Fruit fly (Drosophila melanogaster) whole organism, wandering third instar larva: ENCODE data around the gene CG18478.
"Not testable (repeated sequence)": the region's sequence is repeated elsewhere in the genome, so short reads cannot be mapped to it uniquely, and the experiment has no call there.

Source experiments
- Abd-B ChIP-seq: fragments of >200 bp; optimal IDR thresholded peaks from 2 replicates; lab custom pipeline; 2017; ENCODE audit warnings: missing biosample characterization, missing genetic modification characterization
- CG9705 ChIP-seq: fragments of 200-800 bp; sonication (Bioruptor generic); optimal IDR thresholded peaks from 2 replicates; lab custom pipeline; 2018; ENCODE audit warnings: missing biosample characterization, mild to moderate bottlenecking, missing genetic modification characterization
- GATAd ChIP-seq: sonication (Bioruptor generic); optimal IDR thresholded peaks from 2 replicates; lab custom pipeline; 2016; ENCODE audit warnings: missing biosample characterization, missing genetic modification characterization
- HLH106 ChIP-seq: fragments of 200-800 bp; optimal IDR thresholded peaks from 3 replicates; lab custom pipeline; 2019; ENCODE audit warnings: missing biosample characterization, mild to moderate bottlenecking, missing genetic modification characterization, moderate library complexity
- Myc ChIP-seq: fragments of >200 bp; optimal IDR thresholded peaks from 2 replicates; lab custom pipeline; 2017
- N ChIP-seq: fragments of >200 bp; optimal IDR thresholded peaks from 2 replicates; lab custom pipeline; 2018; ENCODE audit warnings: missing biosample characterization, missing external identifiers, missing genetic modification characterization
- ey ChIP-seq: fragments of 200-800 bp; sonication (Bioruptor generic); optimal IDR thresholded peaks from 2 replicates; lab custom pipeline; 2016; ENCODE audit warnings: missing biosample characterization, missing genetic modification characterization
- foxo ChIP-seq, 2 experiments: fragments of 200-800 bp; sonication (Bioruptor generic); optimal IDR thresholded peaks; 2 replicates in 1 of 2; 3 replicates in 1 of 2; lab custom pipeline; 2016 to 2017; ENCODE audit warnings: missing biosample characterization in 2 of 2, missing genetic modification characterization in 2 of 2
- jim ChIP-seq: fragments of 175-275, 200-325 bp; sonication (Bioruptor generic); optimal IDR thresholded peaks from 2 replicates; lab custom pipeline; 2016; ENCODE audit warnings: missing biosample characterization, mild to moderate bottlenecking, missing genetic modification characterization
- rgr ChIP-seq: fragments of 200-800 bp; sonication (Bioruptor generic); optimal IDR thresholded peaks from 3 replicates; lab custom pipeline; 2016; ENCODE audit warnings: missing biosample characterization, mild to moderate bottlenecking, missing genetic modification characterization
- sv ChIP-seq: fragments of 200-800 bp; sonication (Bioruptor generic); optimal IDR thresholded peaks from 3 replicates; lab custom pipeline; 2016; ENCODE audit warnings: missing biosample characterization, missing genetic modification characterization

Gene CG18478

dm6 chr2L:15694371-15694770 lies 24.4 kb downstream of the CG18478 start, which contains the start of gene CG44140:
Gene CG44140 (minus strand): TSS chr2L:15694471.
- TF ChIP-seq CG9705 (GFP tag; lab: Kevin White, UChicago); rgr (GFP tag; lab: Kevin White, UChicago); jim: not testable (repeated sequence)
- TF ChIP-seq, all 38 proteins: peak for 0; not testable (repeated sequence) for 38

dm6 chr2L:15695738-15696137 lies 25.8 kb downstream of the CG18478 start, which contains the start of gene CG31780:
Gene CG31780 (plus strand): TSS chr2L:15696038.
- not testable (repeated sequence) for TF ChIP-seq ey (GFP tag; lab: Kevin White, UChicago); Myc (lab: Kevin White, UChicago); sv (GFP tag; lab: Kevin White, UChicago)

dm6 chr2L:15704871-15705270 lies 34.9 kb downstream of the CG18478 start, which contains the start of gene CG31827:
Gene CG31827 (plus strand): TSS chr2L:15705171.
- not testable (repeated sequence) for TF ChIP-seq GATAd (GFP tag; lab: Kevin White, UChicago); HLH106; Abd-B (GFP tag; lab: Kevin White, UChicago)

- TF ChIP-seq GATAd (GFP tag; lab: Kevin White, UChicago); Myc (lab: Kevin White, UChicago); ey (GFP tag; lab: Kevin White, UChicago): not testable (repeated sequence)
Measured at dm6 chr2L:15710999-15711398, 41.0 kb downstream of the CG18478 start, which contains the start of gene CG43924. Gene CG43924 (minus strand): TSS chr2L:15711099.

dm6 chr2L:15718172-15718571 lies 48.2 kb downstream of the CG18478 start, which contains the start of gene stol:
Gene stol (minus strand): TSS chr2L:15718272.
- not testable (repeated sequence) for TF ChIP-seq rgr (GFP tag; lab: Kevin White, UChicago); foxo (GFP tag; optimal IDR thresholded peaks at IDR 0.05; lab: Kevin White, UChicago); N (GFP tag; lab: Kevin White, UChicago)
